Fruit fly (Drosophila melanogaster) whole organism, embryonic: Measurements from ENCODE around the gene CG42633.
A peak's percentile ranks its signal among the peaks of the same experiment; 100 is the strongest.

Experiments used
- ATbp ChIP-seq: fragments of 200-800 bp; sonication (Bioruptor generic); optimal IDR thresholded peaks from 2 replicates; lab custom pipeline; 2017; ENCODE audit warnings: missing biosample characterization, mild to moderate bottlenecking, missing genetic modification characterization, missing genetic modification reagents
- BEAF-32 ChIP-seq: fragments of 200-800 bp; sonication (Bioruptor generic); optimal IDR thresholded peaks from 3 replicates; lab custom pipeline; 2017; ENCODE audit warnings: missing biosample characterization, missing genetic modification characterization, mild to moderate bottlenecking, moderate library complexity, missing genetic modification reagents
- CG11247 ChIP-seq: fragments of 200-800 bp; sonication (Bioruptor generic); IDR thresholded peaks from 2 replicates; pipeline ENCODE4 v1.3.6; 2022; ENCODE audit warnings: missing biosample characterization, missing genetic modification characterization
- CG11456 ChIP-seq: fragments of 200-800 bp; sonication (Bioruptor generic); IDR thresholded peaks from 3 replicates; pipeline ENCODE4 v1.3.6; 2022; ENCODE audit warnings: missing biosample characterization, missing genetic modification characterization
- CG12942 ChIP-seq: fragments of 200-800 bp; sonication (Bioruptor generic); optimal IDR thresholded peaks from 3 replicates; lab custom pipeline; 2016; ENCODE audit warnings: missing biosample characterization, missing genetic modification characterization
- CG1529 ChIP-seq: fragments of 200-800 bp; sonication (Bioruptor generic); optimal IDR thresholded peaks from 3 replicates; lab custom pipeline; 2018; ENCODE audit warnings: missing biosample characterization, missing genetic modification characterization
- CG15696 ChIP-seq: fragments of 200-800 bp; sonication (Bioruptor generic); optimal IDR thresholded peaks from 2 replicates; lab custom pipeline; 2019; ENCODE audit warnings: missing biosample characterization, mild to moderate bottlenecking, missing genetic modification characterization, moderate library complexity
- CG1792 ChIP-seq: fragments of 200-800 bp; sonication (Bioruptor generic); optimal IDR thresholded peaks from 2 replicates; lab custom pipeline; 2016; ENCODE audit warnings: missing biosample characterization, missing genetic modification characterization
- CG30403 ChIP-seq: fragments of 200-800 bp; sonication (Bioruptor generic); optimal IDR thresholded peaks from 3 replicates; lab custom pipeline; 2016; ENCODE audit warnings: missing biosample characterization, missing genetic modification characterization
- CG3163 ChIP-seq: fragments of 200-800 bp; sonication (Bioruptor generic); optimal IDR thresholded peaks from 3 replicates; lab custom pipeline; 2016; ENCODE audit warnings: missing biosample characterization, missing genetic modification characterization
- CG32532 ChIP-seq: fragments of 200-800 bp; sonication (Bioruptor generic); IDR thresholded peaks from 2 replicates; pipeline ENCODE4 v1.3.6; 2022; ENCODE audit warnings: missing biosample characterization, missing genetic modification characterization
- CG34224 ChIP-seq: fragments of 200-800 bp; sonication (Bioruptor generic); IDR thresholded peaks from 3 replicates; pipeline ENCODE4 v1.3.6; 2022; ENCODE audit warnings: missing biosample characterization, missing genetic modification characterization; ENCODE audit not compliant: partially characterized antibody
- CG4360 ChIP-seq: fragments of 200-800 bp; sonication (Bioruptor generic); IDR thresholded peaks from 2 replicates; pipeline ENCODE4 v1.3.6; 2022; ENCODE audit warnings: missing biosample characterization, missing genetic modification characterization
- CG4617 ChIP-seq: fragments of 200-800 bp; sonication (Bioruptor generic); optimal IDR thresholded peaks from 3 replicates; lab custom pipeline; 2016; ENCODE audit warnings: missing biosample characterization, missing genetic modification characterization, borderline replicate concordance
- CG4707 ChIP-seq: fragments of 200-800 bp; sonication (Bioruptor generic); optimal IDR thresholded peaks from 2 replicates; lab custom pipeline; 2018; ENCODE audit warnings: missing biosample characterization, mild to moderate bottlenecking, missing genetic modification characterization, moderate library complexity
- CG6791 ChIP-seq: fragments of 200-800 bp; sonication (Bioruptor generic); IDR thresholded peaks from 3 replicates; pipeline ENCODE4 v1.3.6; 2022; ENCODE audit warnings: missing biosample characterization, missing genetic modification characterization; ENCODE audit not compliant: partially characterized antibody
- CG7271 ChIP-seq: fragments of 200-800 bp; sonication (Bioruptor generic); optimal IDR thresholded peaks from 2 replicates; lab custom pipeline; 2018; ENCODE audit warnings: missing biosample characterization, mild to moderate bottlenecking, missing genetic modification characterization, moderate library complexity
- CG8388 ChIP-seq: fragments of 200-800 bp; sonication (Bioruptor generic); optimal IDR thresholded peaks from 2 replicates; lab custom pipeline; 2019; ENCODE audit warnings: missing biosample characterization, mild to moderate bottlenecking, missing genetic modification characterization, moderate library complexity
- CrebB ChIP-seq: fragments of 200-800 bp; sonication (Bioruptor generic); optimal IDR thresholded peaks from 3 replicates; lab custom pipeline; 2018; ENCODE audit warnings: missing biosample characterization, mild to moderate bottlenecking, missing genetic modification characterization
- Dbx ChIP-seq: fragments of 200-800 bp; sonication (Bioruptor generic); IDR thresholded peaks from 3 replicates; pipeline ENCODE4 v1.3.6; 2022; ENCODE audit warnings: missing biosample characterization, missing genetic modification characterization
- Dfd ChIP-seq, 2 experiments: fragments of >200 bp; optimal IDR thresholded peaks; 2 replicates each; lab custom pipeline; 2017; ENCODE audit warnings: missing biosample characterization in 2 of 2, missing genetic modification characterization in 2 of 2
- Dp ChIP-seq: fragments of 200-800 bp; sonication (Bioruptor generic); optimal IDR thresholded peaks from 2 replicates; lab custom pipeline; 2018; ENCODE audit warnings: missing biosample characterization, mild to moderate bottlenecking, missing genetic modification characterization, moderate library complexity
- HHEX ChIP-seq: fragments of 200-800 bp; sonication (Bioruptor generic); optimal IDR thresholded peaks from 3 replicates; lab custom pipeline; 2017; ENCODE audit warnings: missing biosample characterization, mild to moderate bottlenecking, missing genetic modification characterization, missing genetic modification reagents
- MTF-1 ChIP-seq: fragments of 200-800 bp; sonication (Bioruptor generic); optimal IDR thresholded peaks from 2 replicates; lab custom pipeline; 2018; ENCODE audit warnings: missing biosample characterization, mild to moderate bottlenecking, missing genetic modification characterization, borderline replicate concordance
- NC2β ChIP-seq: fragments of 200-800 bp; sonication (Bioruptor generic); optimal IDR thresholded peaks from 2 replicates; lab custom pipeline; 2016; ENCODE audit warnings: missing biosample characterization, missing genetic modification characterization
- Nf-YA ChIP-seq: fragments of 200-800 bp; sonication (Bioruptor generic); IDR thresholded peaks from 2 replicates; pipeline ENCODE4 v1.3.6; 2022; ENCODE audit warnings: missing biosample characterization, missing genetic modification characterization
- PHDP ChIP-seq: fragments of 200-800 bp; sonication (Bioruptor generic); optimal IDR thresholded peaks from 3 replicates; lab custom pipeline; 2018; ENCODE audit warnings: missing biosample characterization, mild to moderate bottlenecking, missing genetic modification characterization, moderate library complexity
- Six4 ChIP-seq: fragments of 200-800 bp; sonication (Bioruptor generic); optimal IDR thresholded peaks from 2 replicates; lab custom pipeline; 2016; ENCODE audit warnings: missing biosample characterization, missing genetic modification characterization
- Taf1 ChIP-seq: fragments of 200-800 bp; sonication (Bioruptor generic); IDR thresholded peaks from 2 replicates; pipeline ENCODE4 v1.3.6; 2022; ENCODE audit warnings: missing biosample characterization, missing genetic modification characterization
- ara ChIP-seq: fragments of 200-800 bp; sonication (Bioruptor generic); IDR thresholded peaks from 2 replicates; pipeline ENCODE4 v1.3.6; 2022; ENCODE audit warnings: missing biosample characterization, missing genetic modification characterization
- chif ChIP-seq, 2 experiments: fragments of 200-800 bp; sonication (Bioruptor generic); optimal IDR thresholded peaks; 3 replicates each; lab custom pipeline; 2016; ENCODE audit warnings: missing biosample characterization in 2 of 2, missing genetic modification characterization in 2 of 2
- corto ChIP-seq: fragments of 200-800 bp; sonication (Bioruptor generic); optimal IDR thresholded peaks from 2 replicates; lab custom pipeline; 2016; ENCODE audit warnings: missing biosample characterization, mild to moderate bottlenecking, missing genetic modification characterization, moderate library complexity
- cwo ChIP-seq: fragments of 200-800 bp; sonication (Bioruptor generic); optimal IDR thresholded peaks from 3 replicates; lab custom pipeline; 2017; ENCODE audit warnings: missing biosample characterization, missing genetic modification characterization, mild to moderate bottlenecking, moderate library complexity, missing genetic modification reagents
- danr ChIP-seq: fragments of 200-800 bp; sonication (Bioruptor generic); IDR thresholded peaks from 2 replicates; pipeline ENCODE4 v1.3.6; 2022; ENCODE audit warnings: missing biosample characterization, missing genetic modification characterization
- dmrt99B ChIP-seq: fragments of 200-800 bp; sonication (Bioruptor generic); optimal IDR thresholded peaks from 2 replicates; lab custom pipeline; 2018; ENCODE audit warnings: missing biosample characterization, mild to moderate bottlenecking, missing genetic modification characterization, moderate library complexity
- dysf ChIP-seq: fragments of 200-800 bp; sonication (Bioruptor generic); IDR thresholded peaks from 3 replicates; pipeline ENCODE4 v1.3.6; 2022; ENCODE audit warnings: missing biosample characterization, missing genetic modification characterization
- esg ChIP-seq: fragments of 200-800 bp; sonication (Bioruptor generic); conservative IDR thresholded peaks from 2 replicates; pipeline ENCODE4 v1.3.6; 2022; ENCODE audit warnings: missing biosample characterization, missing genetic modification characterization
- fu2 ChIP-seq: fragments of 200-800 bp; sonication (Bioruptor generic); optimal IDR thresholded peaks from 2 replicates; lab custom pipeline; 2016; ENCODE audit warnings: missing biosample characterization, missing genetic modification characterization
- gfzf ChIP-seq: fragments of 200-800 bp; sonication (Bioruptor generic); optimal IDR thresholded peaks from 2 replicates; lab custom pipeline; 2016; ENCODE audit warnings: missing biosample characterization, mild to moderate bottlenecking, missing genetic modification characterization, moderate library complexity
- gsb-n ChIP-seq: fragments of 200-800 bp; sonication (Bioruptor generic); optimal IDR thresholded peaks from 3 replicates; lab custom pipeline; 2018; ENCODE audit warnings: missing biosample characterization, mild to moderate bottlenecking, missing genetic modification characterization
- h ChIP-seq: fragments of >200 bp; optimal IDR thresholded peaks from 2 replicates; lab custom pipeline; 2017
- ind ChIP-seq: fragments of 200-800 bp; sonication (Bioruptor generic); optimal IDR thresholded peaks from 3 replicates; lab custom pipeline; 2016; ENCODE audit warnings: missing biosample characterization, missing genetic modification characterization
- kay ChIP-seq: fragments of 200-800 bp; sonication (Bioruptor generic); optimal IDR thresholded peaks from 2 replicates; lab custom pipeline; 2016; ENCODE audit warnings: missing biosample characterization, missing genetic modification characterization
- klu ChIP-seq: fragments of 200-800 bp; sonication (Bioruptor generic); IDR thresholded peaks from 2 replicates; pipeline ENCODE4 v1.3.6; 2022; ENCODE audit warnings: missing biosample characterization, missing genetic modification characterization
- org-1 ChIP-seq: fragments of 200-800 bp; sonication (Bioruptor generic); optimal IDR thresholded peaks from 2 replicates; lab custom pipeline; 2017; ENCODE audit warnings: missing biosample characterization, missing genetic modification characterization
- ranshi ChIP-seq: fragments of 200-800 bp; sonication (Bioruptor generic); IDR thresholded peaks from 2 replicates; pipeline ENCODE4 v1.3.6; 2022; ENCODE audit warnings: missing biosample characterization, missing genetic modification characterization
- row ChIP-seq: fragments of 200-800 bp; sonication (Bioruptor generic); IDR thresholded peaks from 3 replicates; pipeline ENCODE4 v1.3.6; 2022; ENCODE audit warnings: missing biosample characterization, missing genetic modification characterization
- sna ChIP-seq: fragments of 200-800 bp; sonication (Bioruptor generic); IDR thresholded peaks from 2 replicates; pipeline ENCODE4 v1.3.6; 2022; ENCODE audit warnings: missing biosample characterization, missing genetic modification characterization; ENCODE audit not compliant: partially characterized antibody
- tap ChIP-seq: fragments of 200-800 bp; optimal IDR thresholded peaks from 3 replicates; lab custom pipeline; 2019; ENCODE audit warnings: missing biosample characterization, mild to moderate bottlenecking, missing genetic modification characterization, moderate library complexity
- tio ChIP-seq: fragments of 200-800 bp; sonication (Bioruptor generic); optimal IDR thresholded peaks from 2 replicates; lab custom pipeline; 2017; ENCODE audit warnings: missing biosample characterization, missing genetic modification characterization, inconsistent platforms
- tup ChIP-seq: fragments of 200-800 bp; sonication (Bioruptor generic); optimal IDR thresholded peaks from 2 replicates; lab custom pipeline; 2016; ENCODE audit warnings: missing biosample characterization, mild to moderate bottlenecking, missing genetic modification characterization, moderate library complexity

Gene CG42633

DNA sequence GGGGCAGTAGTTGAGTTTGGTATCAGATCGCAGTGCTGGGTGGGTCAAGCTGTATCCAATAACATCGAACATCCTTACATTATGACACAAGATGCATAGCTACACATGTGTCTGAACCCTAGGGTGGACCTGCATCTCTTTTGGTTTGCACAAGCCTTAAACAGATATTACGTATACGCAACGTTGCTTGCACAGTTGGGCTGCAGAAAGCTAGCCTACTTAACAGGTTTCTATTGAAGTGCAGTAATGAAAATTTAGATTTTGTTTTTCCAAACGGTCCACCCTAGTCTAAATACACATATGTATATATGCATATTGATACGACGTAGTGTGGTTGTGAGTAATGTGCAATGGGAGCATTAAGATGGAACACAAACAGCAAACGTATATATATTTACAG is 6.8 kb downstream of the CG42633 start (continued):
- no peak for TF ChIP-seq CG34224
- no peak for TF ChIP-seq tio (GFP tag; lab: Kevin White, UChicago)
- 0 out of 2 replicates have a peak, but pooled peaks have one; percentile 49 for TF ChIP-seq Taf1 (GFP tag; lab: Robert Waterston, UW)
- no peak for TF ChIP-seq CG12942 (GFP tag; lab: Kevin White, UChicago)
- no peak for TF ChIP-seq kay
- TF ChIP-seq Nf-YA (GFP tag; lab: Robert Waterston, UW) = no peak
- TF ChIP-seq fu2 (GFP tag; lab: Kevin White, UChicago) = no peak
- TF ChIP-seq sna (GFP tag; lab: Robert Waterston, UW) = no peak
- TF ChIP-seq PHDP (tag; lab: Kevin White, UChicago) = peak; percentile 45
- TF ChIP-seq, all 482 proteins: peak for 27

dm6 chr3R:10767526-10767925 is 14.5 kb downstream of the CG42633 start, which contains the start of gene TfIIFbeta:
Gene TfIIFbeta (minus strand): TSS chr3R:10767804.
- no peak for TF ChIP-seq h (lab: Kevin White, UChicago)
- TF ChIP-seq CG8388 (GFP tag; lab: Kevin White, UChicago) = no peak
- no peak for TF ChIP-seq CG1529 (GFP tag; lab: Kevin White, UChicago)
- TF ChIP-seq Dbx = 0 out of 3 replicates have a peak, but pooled peaks have one; percentile 13
- TF ChIP-seq Six4 (GFP tag; lab: Kevin White, UChicago) = no peak
- TF ChIP-seq CG7271 (tag; lab: Kevin White, UChicago) = no peak
- no peak for TF ChIP-seq MTF-1 (GFP tag; lab: Kevin White, UChicago)
- TF ChIP-seq Dp = peak; percentile 87
- no peak for TF ChIP-seq dmrt99B (tag; lab: Kevin White, UChicago)
- peak; percentile 16 for TF ChIP-seq BEAF-32 (GFP tag; lab: Kevin White, UChicago)
- no peak for TF ChIP-seq tup
- TF ChIP-seq klu (GFP tag; lab: Robert Waterston, UW) = no peak
- TF ChIP-seq CG32532 (GFP tag; lab: Robert Waterston, UW) = no peak
- no peak for TF ChIP-seq chif (GFP tag; optimal IDR thresholded peaks at IDR 0.05; lab: Kevin White, UChicago)
- TF ChIP-seq CG6791 = no peak
- TF ChIP-seq corto (GFP tag; lab: Kevin White, UChicago) = no peak
- TF ChIP-seq ara (GFP tag; lab: Robert Waterston, UW) = no peak
- TF ChIP-seq ind (GFP tag; lab: Kevin White, UChicago) = no peak
- no peak for TF ChIP-seq cwo (GFP tag; lab: Kevin White, UChicago)
- no peak for TF ChIP-seq danr (GFP tag; lab: Robert Waterston, UW)
- no peak for TF ChIP-seq CG3163 (GFP tag; lab: Kevin White, UChicago)
- no peak for TF ChIP-seq tap (tag; lab: Kevin White, UChicago)
- TF ChIP-seq CG30403 = no peak
- TF ChIP-seq NC2β (GFP tag; lab: Kevin White, UChicago) = no peak
- TF ChIP-seq org-1 (GFP tag; lab: Kevin White, UChicago) = no peak
- no peak for TF ChIP-seq row
- TF ChIP-seq CG15696 = no peak
- no peak for TF ChIP-seq HHEX
- TF ChIP-seq gfzf = peak; percentile 85
- no peak for TF ChIP-seq CG11456 (GFP tag; lab: Robert Waterston, UW)
- no peak for TF ChIP-seq ranshi (GFP tag; lab: Robert Waterston, UW)
- TF ChIP-seq CG4360 = peak; percentile 97
- no peak for TF ChIP-seq Dfd (GFP tag; optimal IDR thresholded peaks at IDR 0.05; lab: Kevin White, UChicago)
- no peak for TF ChIP-seq ATbp
- no peak for TF ChIP-seq CrebB
- TF ChIP-seq CG4707 (GFP tag; lab: Kevin White, UChicago) = no peak
- TF ChIP-seq CG11247 = no peak
- no peak for TF ChIP-seq dysf (GFP tag; lab: Robert Waterston, UW)
- TF ChIP-seq CG1792 (GFP tag; lab: Kevin White, UChicago) = no peak
- TF ChIP-seq gsb-n (tag; lab: Kevin White, UChicago) = no peak
- peak; percentile 62 for TF ChIP-seq CG4617 (GFP tag; lab: Kevin White, UChicago)
- TF ChIP-seq esg = no peak
